Fruit fly (Drosophila melanogaster) whole organism, prepupa: ENCODE measurements around the gene RhoGAP71E.

ENCODE experiments used
- CG10669 ChIP-seq: fragments of 200-800 bp; sonication (Bioruptor generic); optimal IDR thresholded peaks from 3 replicates; lab custom pipeline; 2018; ENCODE audit warnings: missing biosample characterization, mild to moderate bottlenecking, missing genetic modification characterization, moderate library complexity
- CG11294 ChIP-seq: fragments of 200-800 bp; sonication (Bioruptor generic); IDR thresholded peaks from 2 replicates; pipeline ENCODE4 v1.3.6; 2022; ENCODE audit warnings: missing biosample characterization, missing genetic modification characterization
- CG11762 ChIP-seq: fragments of 200-800 bp; sonication (Bioruptor generic); optimal IDR thresholded peaks from 3 replicates; lab custom pipeline; 2016; ENCODE audit warnings: missing biosample characterization, missing genetic modification characterization; ENCODE audit not compliant: insufficient read depth
- CG11902 ChIP-seq: fragments of 200-800 bp; sonication (Bioruptor generic); optimal IDR thresholded peaks from 3 replicates; lab custom pipeline; 2016; ENCODE audit warnings: missing biosample characterization, missing genetic modification characterization
- CG15336 ChIP-seq: fragments of 200-800 bp; sonication (Bioruptor generic); IDR thresholded peaks from 2 replicates; pipeline ENCODE4 v1.3.6; 2022; ENCODE audit warnings: missing biosample characterization, missing genetic modification characterization
- CG16779 ChIP-seq: fragments of 200-800 bp; sonication (Bioruptor generic); optimal IDR thresholded peaks from 3 replicates; lab custom pipeline; 2017; ENCODE audit warnings: missing biosample characterization, mild to moderate bottlenecking, missing genetic modification characterization
- CG3032 ChIP-seq: fragments of 200-800 bp; optimal IDR thresholded peaks from 2 replicates; lab custom pipeline; 2019; ENCODE audit warnings: missing biosample characterization, mild to moderate bottlenecking, missing genetic modification characterization, moderate library complexity
- CG31627 ChIP-seq: fragments of 200-800 bp; sonication (Bioruptor generic); optimal IDR thresholded peaks from 3 replicates; lab custom pipeline; 2016; ENCODE audit warnings: missing biosample characterization, missing genetic modification characterization
- CG34406 ChIP-seq: fragments of 200-800 bp; sonication (Bioruptor generic); optimal IDR thresholded peaks from 3 replicates; lab custom pipeline; 2016; ENCODE audit warnings: missing biosample characterization, missing genetic modification characterization
- CG4318 ChIP-seq: fragments of 200-800 bp; sonication (Bioruptor generic); optimal IDR thresholded peaks from 3 replicates; lab custom pipeline; 2017; ENCODE audit warnings: missing biosample characterization, mild to moderate bottlenecking, missing genetic modification characterization
- CG6163 ChIP-seq: fragments of 200-800 bp; sonication (Bioruptor generic); IDR thresholded peaks from 3 replicates; pipeline ENCODE4 v1.3.6; 2022; ENCODE audit warnings: missing biosample characterization, missing genetic modification characterization
- CG6276 ChIP-seq: fragments of 200-800 bp; sonication (Bioruptor generic); optimal IDR thresholded peaks from 2 replicates; lab custom pipeline; 2017; ENCODE audit warnings: missing biosample characterization, mild to moderate bottlenecking, missing genetic modification characterization
- CG6792 ChIP-seq: fragments of 200-800 bp; sonication (Bioruptor generic); optimal IDR thresholded peaks from 3 replicates; lab custom pipeline; 2016; ENCODE audit warnings: missing biosample characterization, missing genetic modification characterization
- CG6808 ChIP-seq: fragments of 200-800 bp; sonication (Bioruptor generic); optimal IDR thresholded peaks from 3 replicates; lab custom pipeline; 2017; ENCODE audit warnings: missing biosample characterization, missing genetic modification characterization, mild to moderate bottlenecking, moderate library complexity, missing genetic modification reagents
- CG6854 ChIP-seq: fragments of 200-800 bp; sonication (Bioruptor generic); optimal IDR thresholded peaks from 2 replicates; lab custom pipeline; 2017; ENCODE audit warnings: missing biosample characterization, mild to moderate bottlenecking, missing genetic modification characterization
- CG8119 ChIP-seq: fragments of 200-800 bp; sonication (Bioruptor generic); IDR thresholded peaks from 3 replicates; pipeline ENCODE4 v1.3.6; 2022; ENCODE audit warnings: missing biosample characterization, missing genetic modification characterization
- CG8319 ChIP-seq: fragments of 200-800 bp; sonication (Bioruptor generic); optimal IDR thresholded peaks from 3 replicates; lab custom pipeline; 2016; ENCODE audit warnings: missing biosample characterization, missing genetic modification characterization
- CG8632 ChIP-seq: fragments of 200-800 bp; sonication (Bioruptor generic); optimal IDR thresholded peaks from 3 replicates; lab custom pipeline; 2016; ENCODE audit warnings: missing biosample characterization, missing genetic modification characterization
- CG9139 ChIP-seq: fragments of 200-800 bp; sonication (Bioruptor generic); optimal IDR thresholded peaks from 3 replicates; lab custom pipeline; 2017; ENCODE audit warnings: missing biosample characterization, mild to moderate bottlenecking, missing genetic modification characterization
- Eip75B ChIP-seq: fragments of 200-800 bp; sonication (Bioruptor generic); optimal IDR thresholded peaks from 3 replicates; lab custom pipeline; 2016; ENCODE audit warnings: missing biosample characterization, missing genetic modification characterization
- Eip78C ChIP-seq: fragments of 200-800 bp; sonication (Bioruptor generic); peaks from one replicate; lab custom pipeline; 2016; ENCODE audit warnings: missing biosample characterization, missing genetic modification characterization
- Ets21C ChIP-seq: fragments of 200-800 bp; sonication (Bioruptor generic); optimal IDR thresholded peaks from 3 replicates; lab custom pipeline; 2016; ENCODE audit warnings: missing biosample characterization, missing genetic modification characterization
- Hr38 ChIP-seq: sonication (Bioruptor generic); optimal IDR thresholded peaks from 2 replicates; lab custom pipeline; 2016; ENCODE audit warnings: missing biosample characterization, missing genetic modification characterization
- Hr39 ChIP-seq: fragments of 200-800 bp; sonication (Bioruptor generic); optimal IDR thresholded peaks from 2 replicates; lab custom pipeline; 2016; ENCODE audit warnings: missing biosample characterization, missing genetic modification characterization
- Lpt ChIP-seq: fragments of 200-800 bp; sonication (Bioruptor generic); optimal IDR thresholded peaks from 3 replicates; lab custom pipeline; 2016; ENCODE audit warnings: missing biosample characterization, missing genetic modification characterization
- Met ChIP-seq: fragments of 200-800 bp; sonication (Bioruptor generic); optimal IDR thresholded peaks from 3 replicates; lab custom pipeline; 2016; ENCODE audit warnings: missing biosample characterization, missing genetic modification characterization
- OdsH ChIP-seq: fragments of 200-800 bp; sonication (Bioruptor generic); optimal IDR thresholded peaks from 3 replicates; lab custom pipeline; 2016; ENCODE audit warnings: missing biosample characterization, missing genetic modification characterization
- Sox102F ChIP-seq: fragments of 200-800 bp; sonication (Bioruptor generic); optimal IDR thresholded peaks from 2 replicates; lab custom pipeline; 2016; ENCODE audit warnings: missing biosample characterization, mild to moderate bottlenecking, missing genetic modification characterization
- Sox14 ChIP-seq: fragments of 200-800 bp; sonication (Bioruptor generic); optimal IDR thresholded peaks from 3 replicates; lab custom pipeline; 2016; ENCODE audit warnings: missing biosample characterization, missing genetic modification characterization
- Sox15 ChIP-seq: fragments of 200-800 bp; sonication (Bioruptor generic); optimal IDR thresholded peaks from 3 replicates; lab custom pipeline; 2016; ENCODE audit warnings: missing biosample characterization, missing genetic modification characterization
- achi ChIP-seq: fragments of 200-800 bp; sonication (Bioruptor generic); optimal IDR thresholded peaks from 3 replicates; lab custom pipeline; 2016; ENCODE audit warnings: missing biosample characterization, missing genetic modification characterization
- acj6 ChIP-seq: fragments of 200-800 bp; sonication (Bioruptor generic); optimal IDR thresholded peaks from 3 replicates; lab custom pipeline; 2016; ENCODE audit warnings: missing biosample characterization, missing genetic modification characterization
- cyc ChIP-seq: fragments of 200-800 bp; sonication (Bioruptor generic); optimal IDR thresholded peaks from 3 replicates; lab custom pipeline; 2016; ENCODE audit warnings: missing biosample characterization, missing genetic modification characterization
- dac ChIP-seq: fragments of 200-800 bp; sonication (Bioruptor generic); optimal IDR thresholded peaks from 2 replicates; lab custom pipeline; 2017; ENCODE audit warnings: missing biosample characterization, mild to moderate bottlenecking, missing genetic modification characterization
- eg ChIP-seq: fragments of 200-800 bp; sonication (Bioruptor generic); IDR thresholded peaks from 3 replicates; pipeline ENCODE4 v1.3.6; 2022; ENCODE audit warnings: missing biosample characterization, missing genetic modification characterization
- esn ChIP-seq: fragments of 200-800 bp; sonication (Bioruptor generic); optimal IDR thresholded peaks from 2 replicates; lab custom pipeline; 2016; ENCODE audit warnings: missing biosample characterization, mild to moderate bottlenecking, missing genetic modification characterization, moderate library complexity
- fd59A ChIP-seq: fragments of 200-800 bp; sonication (Bioruptor generic); optimal IDR thresholded peaks from 2 replicates; lab custom pipeline; 2017; ENCODE audit warnings: missing biosample characterization, mild to moderate bottlenecking, missing genetic modification characterization, missing genetic modification reagents
- fd85E ChIP-seq: fragments of 200-800 bp; sonication (Bioruptor generic); optimal IDR thresholded peaks from 3 replicates; lab custom pipeline; 2016; ENCODE audit warnings: missing biosample characterization, missing genetic modification characterization
- fkh ChIP-seq: fragments of 200-800 bp; sonication (Bioruptor generic); optimal IDR thresholded peaks from 3 replicates; lab custom pipeline; 2017; ENCODE audit warnings: missing biosample characterization, mild to moderate bottlenecking, missing genetic modification characterization, moderate library complexity
- lz ChIP-seq: fragments of 200-800 bp; sonication (Bioruptor generic); optimal IDR thresholded peaks from 3 replicates; lab custom pipeline; 2016; ENCODE audit warnings: missing biosample characterization, missing genetic modification characterization
- net ChIP-seq: fragments of 200-800 bp; sonication (Bioruptor generic); optimal IDR thresholded peaks from 3 replicates; lab custom pipeline; 2016; ENCODE audit warnings: missing biosample characterization, missing genetic modification characterization
- salr ChIP-seq, 2 experiments: fragments of 200-800 bp; sonication (Bioruptor generic); optimal IDR thresholded peaks; 3 replicates each; lab custom pipeline; 2016 to 2018; ENCODE audit warnings: missing biosample characterization in 2 of 2, missing genetic modification characterization in 2 of 2, mild to moderate bottlenecking in 1 of 2
- ss ChIP-seq, 2 experiments: fragments of 200-800 bp; sonication (Bioruptor generic); optimal IDR thresholded peaks; 2 replicates in 1 of 2; 3 replicates in 1 of 2; lab custom pipeline; 2017 to 2018; ENCODE audit warnings: mild to moderate bottlenecking in 2 of 2, missing biosample characterization in 2 of 2, missing genetic modification characterization in 2 of 2, moderate library complexity in 1 of 2
- svp ChIP-seq: fragments of 200-800 bp; sonication (Bioruptor generic); peaks from one replicate; lab custom pipeline; 2016; ENCODE audit warnings: missing biosample characterization, missing genetic modification characterization
- topi ChIP-seq: fragments of 200-800 bp; sonication (Bioruptor generic); optimal IDR thresholded peaks from 3 replicates; lab custom pipeline; 2016; ENCODE audit warnings: missing biosample characterization, missing genetic modification characterization
- vri ChIP-seq: fragments of 200-800 bp; sonication (Bioruptor generic); optimal IDR thresholded peaks from 3 replicates; lab custom pipeline; 2016; ENCODE audit warnings: missing biosample characterization, mild to moderate bottlenecking, missing genetic modification characterization

The RhoGAP71E gene

DNA sequence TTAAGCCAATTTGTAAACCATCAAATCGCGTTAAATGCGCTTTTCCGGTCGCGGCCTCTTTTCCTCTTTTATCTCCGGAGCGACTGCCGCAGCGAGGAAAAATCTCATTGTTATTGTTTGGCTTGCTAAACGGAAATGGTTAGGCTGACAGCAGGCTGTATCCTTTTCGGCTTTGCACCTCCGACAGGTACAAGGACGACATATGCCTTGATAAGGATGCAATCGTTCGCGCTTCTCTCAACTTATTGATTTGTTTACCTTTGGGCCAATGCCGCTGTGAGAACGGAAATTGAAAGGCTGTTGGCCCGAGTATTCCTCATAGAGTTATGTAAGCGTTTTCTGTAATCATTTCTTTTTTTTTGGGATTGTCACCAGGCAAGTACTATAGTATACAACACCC is 49.9 kb downstream of the RhoGAP71E start:
- no peak for TF ChIP-seq Sox102F (GFP tag; lab: Kevin White, UChicago)
- no peak for TF ChIP-seq CG6276 (GFP tag; lab: Kevin White, UChicago)

- TF ChIP-seq svp (peak; percentile 39), fd85E (GFP tag; lab: Kevin White, UChicago) (no peak), CG3032 (tag; lab: Kevin White, UChicago) (no peak), salr (GFP tag; optimal IDR thresholded peaks at IDR 0.05; lab: Kevin White, UChicago) (no peak), CG16779 (no peak), Met (GFP tag; lab: Kevin White, UChicago) (peak; percentile 2), CG8319 (no peak), CG31627 (GFP tag; lab: Kevin White, UChicago) (peak; percentile 4), Lpt (GFP tag; lab: Kevin White, UChicago) (no peak), esn (GFP tag; lab: Kevin White, UChicago) (peak; percentile 12), CG8632 (GFP tag; lab: Kevin White, UChicago) (no peak), CG8119 (0 out of 3 replicates have a peak, but pooled peaks have one; percentile 17), vri (GFP tag; lab: Kevin White, UChicago) (no peak), CG15336 (GFP tag; lab: Robert Waterston, UW) (no peak), lz (peak; percentile 7)
Measured at dm6 chr3L:15639978-15640377, 51.3 kb downstream of the RhoGAP71E start.

DNA sequence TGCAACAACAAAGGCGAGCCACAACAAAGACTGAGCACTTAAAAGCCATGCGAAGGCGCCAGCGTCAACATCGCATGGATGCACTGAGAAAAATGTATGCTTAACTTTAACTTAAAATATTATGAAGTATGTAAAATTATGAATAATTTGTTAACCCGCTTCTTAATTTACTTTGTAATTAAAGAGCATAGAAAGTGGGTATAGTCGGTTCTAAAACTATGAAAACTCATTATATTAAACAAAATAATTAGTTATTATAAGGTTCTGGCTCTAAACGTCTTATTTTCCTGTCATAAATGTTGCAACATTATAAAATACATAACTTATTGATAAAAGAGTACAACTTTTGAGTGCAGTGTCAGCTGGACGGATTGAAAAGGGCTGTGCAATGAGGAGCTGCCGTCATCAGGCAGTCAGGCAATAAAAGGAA is 52.9 kb downstream of the RhoGAP71E start:
- TF ChIP-seq CG6808 (GFP tag; lab: Kevin White, UChicago) (peak; percentile 29), Eip75B (GFP tag; lab: Kevin White, UChicago) (peak; percentile 52), CG4318 (GFP tag; lab: Kevin White, UChicago) (peak; percentile 14), ss (GFP tag; optimal IDR thresholded peaks at IDR 0.05; lab: Kevin White, UChicago) (peak in 1 of 2 experiments; percentile 51), Hr39 (GFP tag; lab: Kevin White, UChicago) (peak; percentile 18), Sox102F (GFP tag; lab: Kevin White, UChicago) (peak; percentile 53), CG16779 (no peak), CG11762 (GFP tag; lab: Kevin White, UChicago) (peak; percentile 43), Eip78C (peak; percentile 75), Lpt (GFP tag; lab: Kevin White, UChicago) (peak; percentile 32), CG10669 (GFP tag; lab: Kevin White, UChicago) (peak; percentile 66), CG8632 (GFP tag; lab: Kevin White, UChicago) (peak; percentile 44), Ets21C (GFP tag; lab: Kevin White, UChicago) (peak; percentile 3), CG8319 (peak; percentile 37), topi (peak; percentile 64), CG15336 (GFP tag; lab: Robert Waterston, UW) (0 out of 2 replicates have a peak, but pooled peaks have one; percentile 27), CG11902 (GFP tag; lab: Kevin White, UChicago) (peak; percentile 31), CG34406 (peak; percentile 23), CG31627 (GFP tag; lab: Kevin White, UChicago) (peak; percentile 38), CG6163 (GFP tag; lab: Robert Waterston, UW) (peak; percentile 41; the same call in 1 of the 3 replicates), net (GFP tag; lab: Kevin White, UChicago) (peak; percentile 5), dac (GFP tag; lab: Kevin White, UChicago) (peak; percentile 29), svp (peak; percentile 73), fd59A (peak; percentile 33), acj6 (peak; percentile 31), vri (GFP tag; lab: Kevin White, UChicago) (no peak), CG11294 (no peak), Hr38 (GFP tag; lab: Kevin White, UChicago) (no peak), Sox15 (no peak), Sox14 (GFP tag; lab: Kevin White, UChicago) (peak; percentile 64), CG9139 (GFP tag; lab: Kevin White, UChicago) (no peak), cyc (peak; percentile 53), eg (GFP tag; lab: Robert Waterston, UW) (no peak), salr (GFP tag; optimal IDR thresholded peaks at IDR 0.05; lab: Kevin White, UChicago) (peak in 1 of 2 experiments; percentile 20), CG6276 (GFP tag; lab: Kevin White, UChicago) (no peak), CG3032 (tag; lab: Kevin White, UChicago) (peak; percentile 41), OdsH (GFP tag; lab: Kevin White, UChicago) (peak; percentile 34), Met (GFP tag; lab: Kevin White, UChicago) (peak; percentile 65), CG8119 (peak; percentile 38; the same call in 1 of the 3 replicates), achi (no peak), CG6792 (GFP tag; lab: Kevin White, UChicago) (peak; percentile 45), CG6854 (GFP tag; lab: Kevin White, UChicago) (no peak), fkh (GFP tag; lab: Kevin White, UChicago) (no peak)
